Worm (Caenorhabditis elegans): Measurements from ENCODE around the gene F47B8.1.

Gene F47B8.1

DNA sequence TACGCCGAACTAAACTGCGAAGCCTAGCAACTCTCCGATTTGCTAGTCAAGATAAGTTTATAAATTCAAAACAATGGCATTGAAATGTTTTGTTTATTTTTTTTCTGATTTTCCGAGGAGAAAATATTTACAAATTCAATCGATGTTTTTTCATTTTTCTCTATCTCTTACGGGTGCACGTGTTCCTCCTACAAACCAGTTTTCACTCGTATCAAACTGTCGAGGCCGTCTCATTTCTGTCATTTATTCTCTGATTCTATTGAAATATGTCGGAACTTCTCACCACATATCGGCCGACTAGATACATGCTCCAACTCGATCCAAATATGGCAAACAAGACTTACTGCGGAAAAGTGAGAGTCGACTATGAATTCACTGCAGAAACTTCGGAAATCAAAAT lies 17.3 kb upstream of the F47B8.1 start, which contains the start of gene F47B8.8:
TSS of gene F47B8.8 (plus strand) at position 257 of the 400 bp plus-strand sequence.
- peak; percentile 5 for TF ChIP-seq nhr-71 (tag; optimal IDR thresholded peaks at IDR 0.05)
- TF ChIP-seq nhr-77 (tag; optimal IDR thresholded peaks at IDR 0.05): no peak
- TF ChIP-seq ceh-8 (GFP tag; optimal IDR thresholded peaks at IDR 0.05): no peak
- TF ChIP-seq pqm-1 (tag; optimal IDR thresholded peaks at IDR 0.05): no peak
- TF ChIP-seq ceh-82 (tag; optimal IDR thresholded peaks at IDR 0.05): no peak
- no peak for TF ChIP-seq sup-37 (GFP tag; optimal IDR thresholded peaks at IDR 0.05)
- no peak for TF ChIP-seq irx-1 (tag; optimal IDR thresholded peaks at IDR 0.05)
- no peak for TF ChIP-seq fkh-8 (tag; optimal IDR thresholded peaks at IDR 0.05)
- TF ChIP-seq nhr-28 (tag; optimal IDR thresholded peaks at IDR 0.05): no peak
- TF ChIP-seq ama-1 (optimal IDR thresholded peaks at IDR 0.05): no peak
- TF ChIP-seq fkh-4 (tag; optimal IDR thresholded peaks at IDR 0.05; ENCODE audit: borderline replicate concordance): no peak
- TF ChIP-seq efl-3 (GFP tag; optimal IDR thresholded peaks at IDR 0.05): no peak
- TF ChIP-seq ztf-4 (tag; optimal IDR thresholded peaks at IDR 0.05): no peak
- TF ChIP-seq ceh-63 (GFP tag; optimal IDR thresholded peaks at IDR 0.05): no peak
- no peak for TF ChIP-seq nhr-90 (tag; optimal IDR thresholded peaks at IDR 0.05; ENCODE audit: poor library complexity)
- peak; percentile 55 for TF ChIP-seq lin-14 (GFP tag; optimal IDR thresholded peaks at IDR 0.05)
- no peak for TF ChIP-seq efl-1 (optimal IDR thresholded peaks at IDR 0.05)
- no peak for TF ChIP-seq efl-1 (GFP tag; optimal IDR thresholded peaks at IDR 0.05 in 1 of 2)
- TF ChIP-seq lin-13 (GFP tag; optimal IDR thresholded peaks at IDR 0.05): no peak
- no peak for TF ChIP-seq alr-1 (tag; optimal IDR thresholded peaks at IDR 0.05; ENCODE audit: borderline replicate concordance)
- TF ChIP-seq rnt-1 (tag; optimal IDR thresholded peaks at IDR 0.05): no peak
- TF ChIP-seq hlh-4 (tag; optimal IDR thresholded peaks at IDR 0.05): no peak
- peak; percentile 75 for TF ChIP-seq nhr-85 (tag)
- TF ChIP-seq sptf-1 (tag; optimal IDR thresholded peaks at IDR 0.05): no peak
- no peak for TF ChIP-seq skn-1 (tag; optimal IDR thresholded peaks at IDR 0.05)
- peak in 1 of 6 experiments; percentile 58 for TF ChIP-seq elt-3 (tag; optimal IDR thresholded peaks at IDR 0.05)
- TF ChIP-seq dpl-1 (GFP tag; optimal IDR thresholded peaks at IDR 0.05): no peak
- TF ChIP-seq fkh-10 (GFP tag; optimal IDR thresholded peaks at IDR 0.05): no peak
- no peak for TF ChIP-seq mab-9 (GFP tag; IDR thresholded peaks at IDR 0.05)
- TF ChIP-seq pax-3 (tag; optimal IDR thresholded peaks at IDR 0.05): no peak
- TF ChIP-seq F16B12.6 (tag; optimal IDR thresholded peaks at IDR 0.05): no peak
- no peak for TF ChIP-seq unc-98 (GFP tag; IDR thresholded peaks at IDR 0.05)
- no peak for TF ChIP-seq pag-3 (tag; optimal IDR thresholded peaks at IDR 0.05; ENCODE audit: borderline replicate concordance, insufficient read depth)
- TF ChIP-seq jun-1 (tag; optimal IDR thresholded peaks at IDR 0.05): no peak
- no peak for TF ChIP-seq ceh-90 (tag; optimal IDR thresholded peaks at IDR 0.05)
- no peak for TF ChIP-seq lsy-2 (tag; optimal IDR thresholded peaks at IDR 0.05)
- TF ChIP-seq nhr-76 (tag; optimal IDR thresholded peaks at IDR 0.05): no peak
- TF ChIP-seq lin-39 (tag; optimal IDR thresholded peaks at IDR 0.05): no peak
- no peak for TF ChIP-seq unc-30 (tag; optimal IDR thresholded peaks at IDR 0.05)
- TF ChIP-seq nhr-47 (tag; optimal IDR thresholded peaks at IDR 0.05): no peak
- no peak for TF ChIP-seq C04F5.9 (tag; optimal IDR thresholded peaks at IDR 0.05)
- no peak for TF ChIP-seq isw-1 (GFP tag; IDR thresholded peaks at IDR 0.05)
- no peak for TF ChIP-seq fos-1 (tag; optimal IDR thresholded peaks at IDR 0.05)
- TF ChIP-seq lir-3 (tag; optimal IDR thresholded peaks at IDR 0.05; ENCODE audit: poor library complexity): no peak
- TF ChIP-seq hpl-2 (GFP tag; optimal IDR thresholded peaks at IDR 0.05): no peak
- TF ChIP-seq egl-13 (tag; optimal IDR thresholded peaks at IDR 0.05): no peak
- no peak for TF ChIP-seq ceh-88 (GFP tag; IDR thresholded peaks at IDR 0.05)
- TF ChIP-seq swsn-7 (tag; optimal IDR thresholded peaks at IDR 0.05): no peak
- peak; percentile 36 for TF ChIP-seq snu-23 (GFP tag; optimal IDR thresholded peaks at IDR 0.05)
- peak; percentile 65 for TF ChIP-seq grh-1 (GFP tag; IDR thresholded peaks at IDR 0.05)
- peak; percentile 73 for TF ChIP-seq blmp-1 (tag; optimal IDR thresholded peaks at IDR 0.05)
- TF ChIP-seq lin-35 (GFP tag; optimal IDR thresholded peaks at IDR 0.05): no peak
- no peak for TF ChIP-seq tbx-2 (tag; optimal IDR thresholded peaks at IDR 0.05)
- TF ChIP-seq nhr-84 (tag; optimal IDR thresholded peaks at IDR 0.05): no peak
